Fruit fly (Drosophila melanogaster) whole organism, embryonic: ENCODE data around the gene vito.
A peak's percentile ranks its signal among the peaks of the same experiment; 100 is the strongest.

Experiments used
- Aef1 ChIP-seq: fragments of 200-800 bp; sonication (Bioruptor generic); IDR thresholded peaks from 3 replicates; pipeline ENCODE4 v1.3.6; 2022; ENCODE audit warnings: missing biosample characterization, missing genetic modification characterization
- Antp ChIP-seq: fragments of 200-800 bp; sonication (Bioruptor generic); optimal IDR thresholded peaks from 3 replicates; lab custom pipeline; 2016; ENCODE audit warnings: missing biosample characterization, missing genetic modification characterization
- Atf3 ChIP-seq: fragments of 200-800 bp; sonication (Bioruptor generic); optimal IDR thresholded peaks from 3 replicates; lab custom pipeline; 2016; ENCODE audit warnings: missing biosample characterization, missing genetic modification characterization
- CG11560 ChIP-seq: fragments of 200-800 bp; sonication (Bioruptor generic); IDR thresholded peaks from 3 replicates; pipeline ENCODE4 v1.3.6; 2022; ENCODE audit warnings: missing biosample characterization, missing genetic modification characterization
- CG12769 ChIP-seq: fragments of 200-800 bp; sonication (Bioruptor generic); optimal IDR thresholded peaks from 2 replicates; lab custom pipeline; 2019; ENCODE audit warnings: missing biosample characterization, mild to moderate bottlenecking, missing genetic modification characterization, moderate library complexity
- CG12942 ChIP-seq: fragments of 200-800 bp; sonication (Bioruptor generic); optimal IDR thresholded peaks from 3 replicates; lab custom pipeline; 2016; ENCODE audit warnings: missing biosample characterization, missing genetic modification characterization
- CG13123 ChIP-seq: fragments of 200-800 bp; sonication (Bioruptor generic); optimal IDR thresholded peaks from 2 replicates; lab custom pipeline; 2016; ENCODE audit warnings: missing biosample characterization, missing genetic modification characterization
- CG13296 ChIP-seq: fragments of 200-800 bp; sonication (Bioruptor generic); optimal IDR thresholded peaks from 3 replicates; lab custom pipeline; 2018; ENCODE audit warnings: missing biosample characterization, mild to moderate bottlenecking, missing genetic modification characterization
- CG14965 ChIP-seq: fragments of 200-800 bp; sonication (Bioruptor generic); optimal IDR thresholded peaks from 2 replicates; lab custom pipeline; 2016; ENCODE audit warnings: missing biosample characterization, missing genetic modification characterization, borderline replicate concordance
- CG15479 ChIP-seq: fragments of 200-800 bp; sonication (Bioruptor generic); optimal IDR thresholded peaks from 3 replicates; lab custom pipeline; 2019; ENCODE audit warnings: missing biosample characterization, mild to moderate bottlenecking, missing genetic modification characterization, moderate library complexity
- CG17361 ChIP-seq: fragments of 200-800 bp; sonication (Bioruptor generic); IDR thresholded peaks from 3 replicates; pipeline ENCODE4 v1.3.6; 2022; ENCODE audit warnings: missing biosample characterization, missing genetic modification characterization
- CG17385 ChIP-seq: fragments of 200-800 bp; sonication (Bioruptor generic); optimal IDR thresholded peaks from 3 replicates; lab custom pipeline; 2018; ENCODE audit warnings: missing biosample characterization, mild to moderate bottlenecking, missing genetic modification characterization
- CG17612 ChIP-seq: fragments of 200-800 bp; sonication (Bioruptor generic); IDR thresholded peaks from 2 replicates; pipeline ENCODE4 v1.3.6; 2022; ENCODE audit warnings: missing biosample characterization, missing genetic modification characterization
- CG1792 ChIP-seq: fragments of 200-800 bp; sonication (Bioruptor generic); optimal IDR thresholded peaks from 2 replicates; lab custom pipeline; 2016; ENCODE audit warnings: missing biosample characterization, missing genetic modification characterization
- CG18599 ChIP-seq: fragments of 200-800 bp; sonication (Bioruptor generic); optimal IDR thresholded peaks from 3 replicates; lab custom pipeline; 2017; ENCODE audit warnings: missing biosample characterization, missing genetic modification characterization, mild to moderate bottlenecking, moderate library complexity, missing genetic modification reagents
- CG2202 ChIP-seq: fragments of 200-800 bp; sonication (Bioruptor generic); optimal IDR thresholded peaks from 2 replicates; lab custom pipeline; 2018; ENCODE audit warnings: missing biosample characterization, mild to moderate bottlenecking, missing genetic modification characterization
- CG3065 ChIP-seq: fragments of 200-800 bp; sonication (Bioruptor generic); optimal IDR thresholded peaks from 2 replicates; lab custom pipeline; 2016; ENCODE audit warnings: missing biosample characterization, missing genetic modification characterization
- CG31388 ChIP-seq: fragments of 200-800 bp; sonication (Bioruptor generic); optimal IDR thresholded peaks from 2 replicates; lab custom pipeline; 2016; ENCODE audit warnings: missing biosample characterization, missing genetic modification characterization
- CG3281 ChIP-seq: fragments of 200-800 bp; sonication (Bioruptor generic); optimal IDR thresholded peaks from 3 replicates; lab custom pipeline; 2017; ENCODE audit warnings: missing biosample characterization, mild to moderate bottlenecking, missing genetic modification characterization
- CG3838 ChIP-seq: fragments of 200-800 bp; sonication (Bioruptor generic); optimal IDR thresholded peaks from 3 replicates; lab custom pipeline; 2016; ENCODE audit warnings: missing biosample characterization, missing genetic modification characterization
- CG4404 ChIP-seq: fragments of 200-800 bp; sonication (Bioruptor generic); IDR thresholded peaks from 2 replicates; pipeline ENCODE4 v1.3.6; 2022; ENCODE audit warnings: missing biosample characterization, missing genetic modification characterization
- CG4854 ChIP-seq: fragments of 200-800 bp; sonication (Bioruptor generic); optimal IDR thresholded peaks from 2 replicates; lab custom pipeline; 2016; ENCODE audit warnings: missing biosample characterization, missing genetic modification characterization, inconsistent platforms
- CG7357 ChIP-seq: fragments of 200-800 bp; sonication (Bioruptor generic); IDR thresholded peaks from 3 replicates; pipeline ENCODE4 v1.3.6; 2022; ENCODE audit warnings: missing biosample characterization, missing genetic modification characterization
- CTCF ChIP-seq: fragments of 200-800 bp; sonication (Bioruptor generic); optimal IDR thresholded peaks from 2 replicates; lab custom pipeline; 2017; ENCODE audit warnings: missing biosample characterization, mild to moderate bottlenecking, missing genetic modification characterization, moderate library complexity
- D ChIP-seq, 2 experiments: fragments of 200-800 bp in 1 of 2; fragments of >200 bp in 1 of 2; sonication (Bioruptor generic) in 1 of 2; optimal IDR thresholded peaks; 2 replicates in 1 of 2; 3 replicates in 1 of 2; lab custom pipeline; 2017; ENCODE audit warnings: mild to moderate bottlenecking in 1 of 2, missing biosample characterization in 1 of 2, missing genetic modification characterization in 1 of 2, missing genetic modification reagents in 1 of 2
- D19A ChIP-seq: fragments of 200-800 bp; optimal IDR thresholded peaks from 3 replicates; lab custom pipeline; 2019; ENCODE audit warnings: missing biosample characterization, mild to moderate bottlenecking, missing genetic modification characterization, moderate library complexity
- Deaf1 ChIP-seq: fragments of 200-800 bp; optimal IDR thresholded peaks from 3 replicates; lab custom pipeline; 2019; ENCODE audit warnings: missing biosample characterization, mild to moderate bottlenecking, missing genetic modification characterization, moderate library complexity
- Dfd ChIP-seq, 2 experiments: fragments of >200 bp; optimal IDR thresholded peaks; 2 replicates each; lab custom pipeline; 2017; ENCODE audit warnings: missing biosample characterization in 2 of 2, missing genetic modification characterization in 2 of 2
- ERR ChIP-seq: fragments of 200-800 bp; sonication (Bioruptor generic); optimal IDR thresholded peaks from 2 replicates; lab custom pipeline; 2016; ENCODE audit warnings: missing biosample characterization, missing genetic modification characterization
- Elba2 ChIP-seq: fragments of 200-800 bp; sonication (Bioruptor generic); optimal IDR thresholded peaks from 3 replicates; lab custom pipeline; 2016; ENCODE audit warnings: missing biosample characterization, missing genetic modification characterization
- Hr51 ChIP-seq, 2 experiments: fragments of 200-800 bp; sonication (Bioruptor generic); optimal IDR thresholded peaks; 2 replicates in 1 of 2; 3 replicates in 1 of 2; lab custom pipeline; 2016 to 2018; ENCODE audit warnings: missing biosample characterization in 2 of 2, missing genetic modification characterization in 2 of 2, mild to moderate bottlenecking in 1 of 2, moderate library complexity in 1 of 2
- NC2α ChIP-seq: fragments of 200-800 bp; sonication (Bioruptor generic); optimal IDR thresholded peaks from 2 replicates; lab custom pipeline; 2016; ENCODE audit warnings: missing biosample characterization, missing genetic modification characterization
- Neu2 ChIP-seq: fragments of 200-800 bp; sonication (Bioruptor generic); optimal IDR thresholded peaks from 3 replicates; lab custom pipeline; 2016; ENCODE audit warnings: missing biosample characterization, missing genetic modification characterization, borderline replicate concordance
- Optix ChIP-seq: fragments of 200-800 bp; sonication (Bioruptor generic); IDR thresholded peaks from 3 replicates; pipeline ENCODE4 v1.3.6; 2022; ENCODE audit warnings: missing biosample characterization, missing genetic modification characterization
- Stat92E ChIP-seq, 3 experiments: fragments of >200 bp in 2 of 3; fragments of 200-800 bp in 1 of 3; sonication (Bioruptor generic) in 1 of 3; optimal IDR thresholded peaks; 2 replicates each; lab custom pipeline; 2017 to 2019; ENCODE audit warnings: missing biosample characterization in 3 of 3, missing genetic modification characterization in 3 of 3, mild to moderate bottlenecking in 1 of 3, moderate library complexity in 1 of 3
- Vsx1 ChIP-seq: fragments of 200-800 bp; sonication (Bioruptor generic); optimal IDR thresholded peaks from 2 replicates; lab custom pipeline; 2017; ENCODE audit warnings: missing biosample characterization, mild to moderate bottlenecking, missing genetic modification characterization, missing genetic modification reagents
- cad ChIP-seq: fragments of >200 bp; optimal IDR thresholded peaks from 2 replicates; lab custom pipeline; 2017; ENCODE audit warnings: missing biosample characterization, missing genetic modification characterization
- dysf ChIP-seq: fragments of 200-800 bp; sonication (Bioruptor generic); IDR thresholded peaks from 3 replicates; pipeline ENCODE4 v1.3.6; 2022; ENCODE audit warnings: missing biosample characterization, missing genetic modification characterization
- gem ChIP-seq: fragments of 200-800 bp; sonication (Bioruptor generic); optimal IDR thresholded peaks from 2 replicates; lab custom pipeline; 2019; ENCODE audit warnings: missing biosample characterization, mild to moderate bottlenecking, missing genetic modification characterization, moderate library complexity
- gsb-n ChIP-seq: fragments of 200-800 bp; sonication (Bioruptor generic); optimal IDR thresholded peaks from 3 replicates; lab custom pipeline; 2018; ENCODE audit warnings: missing biosample characterization, mild to moderate bottlenecking, missing genetic modification characterization
- hb ChIP-seq: fragments of 200-800 bp; sonication (Bioruptor generic); IDR thresholded peaks from 3 replicates; pipeline ENCODE4 v1.3.6; 2022; ENCODE audit warnings: missing biosample characterization, missing genetic modification characterization; ENCODE audit not compliant: partially characterized antibody
- ken ChIP-seq: fragments of 200-800 bp; sonication (Bioruptor generic); IDR thresholded peaks from 3 replicates; pipeline ENCODE4 v1.3.6; 2022; ENCODE audit warnings: missing biosample characterization, missing genetic modification characterization
- nerfin-2 ChIP-seq: fragments of 200-800 bp; sonication (Bioruptor generic); IDR thresholded peaks from 2 replicates; pipeline ENCODE4 v1.3.6; 2022; ENCODE audit warnings: missing biosample characterization, missing genetic modification characterization; ENCODE audit not compliant: partially characterized antibody
- odd ChIP-seq: fragments of 200-800 bp; sonication (Bioruptor generic); optimal IDR thresholded peaks from 2 replicates; lab custom pipeline; 2017; ENCODE audit warnings: missing biosample characterization, mild to moderate bottlenecking, missing genetic modification characterization
- pita ChIP-seq: fragments of 200-800 bp; sonication (Bioruptor generic); optimal IDR thresholded peaks from 2 replicates; lab custom pipeline; 2017; ENCODE audit warnings: missing biosample characterization, mild to moderate bottlenecking, missing genetic modification characterization
- psq ChIP-seq: fragments of 200-800 bp; sonication (Bioruptor generic); optimal IDR thresholded peaks from 2 replicates; lab custom pipeline; 2017; ENCODE audit warnings: missing biosample characterization, missing genetic modification characterization
- run ChIP-seq: fragments of 200-800 bp; sonication (Bioruptor generic); optimal IDR thresholded peaks from 3 replicates; lab custom pipeline; 2018; ENCODE audit warnings: missing biosample characterization, mild to moderate bottlenecking, missing genetic modification characterization
- sob ChIP-seq: fragments of 200-800 bp; sonication (Bioruptor generic); IDR thresholded peaks from 2 replicates; pipeline ENCODE4 v1.3.6; 2022; ENCODE audit warnings: missing biosample characterization, missing genetic modification characterization
- ssp ChIP-seq: fragments of 200-800 bp; sonication (Bioruptor generic); IDR thresholded peaks from 2 replicates; pipeline ENCODE4 v1.3.6; 2022; ENCODE audit warnings: missing biosample characterization, missing genetic modification characterization
- wdn ChIP-seq: fragments of 200-800 bp; sonication (Bioruptor generic); IDR thresholded peaks from 2 replicates; pipeline ENCODE4 v1.3.6; 2022; ENCODE audit warnings: missing biosample characterization, missing genetic modification characterization

vito gene

DNA sequence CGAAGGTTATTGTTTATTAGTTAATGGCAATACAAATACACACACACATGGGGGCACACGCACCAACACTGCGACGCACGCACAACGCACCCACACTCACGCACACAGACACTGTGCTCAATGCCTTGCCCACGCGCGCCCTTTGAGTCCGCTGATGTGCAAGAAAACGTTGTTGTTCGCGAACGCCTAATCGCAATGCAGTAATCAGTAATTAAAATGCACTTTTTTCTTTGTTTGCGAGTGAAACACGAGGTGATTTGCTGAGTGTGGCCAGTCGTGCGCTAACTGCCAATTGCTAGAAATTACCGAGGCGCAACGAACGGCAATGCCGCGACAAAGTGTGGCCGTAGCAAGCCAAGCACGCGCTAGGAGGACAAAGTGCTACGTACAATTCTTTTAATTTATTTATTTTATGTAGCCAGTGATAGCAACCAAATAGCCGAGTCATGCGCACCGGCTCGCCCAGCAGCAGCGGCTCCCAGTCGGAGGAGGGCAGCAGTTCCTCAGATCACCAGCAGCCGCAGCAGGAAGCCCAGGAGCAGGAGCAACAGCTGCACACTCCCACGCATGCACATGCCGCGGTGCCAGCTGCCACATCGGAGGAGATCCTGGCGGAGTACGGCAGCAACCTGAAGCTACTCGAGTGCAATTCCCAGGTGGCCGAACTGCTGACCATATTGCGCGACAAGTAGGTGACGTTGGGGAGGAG lies 33.7 kb upstream of the vito start, which contains the start of the genes S6k and kri (continued):
- no peak for TF ChIP-seq run
- TF ChIP-seq pita = no peak
- TF ChIP-seq CG11560 (tag; lab: Robert Waterston, UW) = 0 out of 3 replicates have a peak, but pooled peaks have one; percentile 14
- no peak for TF ChIP-seq CG4854 (GFP tag; lab: Kevin White, UChicago)
- TF ChIP-seq CG3065 (GFP tag; lab: Kevin White, UChicago) = no peak
- TF ChIP-seq CG13123 (GFP tag; lab: Kevin White, UChicago) = no peak
- no peak for TF ChIP-seq D19A (tag; lab: Kevin White, UChicago)
- peak; percentile 28 for TF ChIP-seq CG17385 (GFP tag; lab: Kevin White, UChicago)
- TF ChIP-seq wdn = no peak
- TF ChIP-seq CG18599 = peak; percentile 16
- no peak for TF ChIP-seq ssp (GFP tag; lab: Robert Waterston, UW)
- TF ChIP-seq gsb-n (tag; lab: Kevin White, UChicago) = no peak
- no peak for TF ChIP-seq dysf (GFP tag; lab: Robert Waterston, UW)
- no peak for TF ChIP-seq ERR (GFP tag; lab: Kevin White, UChicago)
- no peak for TF ChIP-seq CTCF
- TF ChIP-seq CG12769 (tag; lab: Kevin White, UChicago) = peak; percentile 68
- no peak for TF ChIP-seq Neu2 (GFP tag; lab: Kevin White, UChicago)
- TF ChIP-seq odd (GFP tag; lab: Kevin White, UChicago) = peak; percentile 26
- TF ChIP-seq NC2α (GFP tag; lab: Kevin White, UChicago) = peak; percentile 7
- no peak for TF ChIP-seq cad (GFP tag; lab: Kevin White, UChicago)
- peak; percentile 42 for TF ChIP-seq Vsx1 (GFP tag; lab: Kevin White, UChicago)
- TF ChIP-seq hb = no peak
- TF ChIP-seq CG17612 (GFP tag; lab: Robert Waterston, UW) = no peak
- no peak for TF ChIP-seq CG4404
- TF ChIP-seq CG3838 (GFP tag; lab: Kevin White, UChicago) = no peak
- TF ChIP-seq CG14965 = no peak
- TF ChIP-seq Dfd (GFP tag; optimal IDR thresholded peaks at IDR 0.05; lab: Kevin White, UChicago) = no peak
- TF ChIP-seq Elba2 (GFP tag; lab: Kevin White, UChicago) = no peak
- TF ChIP-seq CG31388 (GFP tag; lab: Kevin White, UChicago) = no peak
- no peak for TF ChIP-seq Hr51 (GFP tag; optimal IDR thresholded peaks at IDR 0.05; lab: Kevin White, UChicago)
- no peak for TF ChIP-seq ken (GFP tag; lab: Robert Waterston, UW)
- no peak for TF ChIP-seq psq (GFP tag; lab: Kevin White, UChicago)
- TF ChIP-seq CG17361 (GFP tag; lab: Robert Waterston, UW) = 0 out of 3 replicates have a peak, but pooled peaks have one; percentile 27
- no peak for TF ChIP-seq D (optimal IDR thresholded peaks at IDR 0.05; lab: Kevin White, UChicago)
- no peak for TF ChIP-seq D (GFP tag; optimal IDR thresholded peaks at IDR 0.05; lab: Kevin White, UChicago)
- no peak for TF ChIP-seq CG12942 (GFP tag; lab: Kevin White, UChicago)
- no peak for TF ChIP-seq Optix (GFP tag; lab: Robert Waterston, UW)
- no peak for TF ChIP-seq CG15479 (GFP tag; lab: Kevin White, UChicago)
- TF ChIP-seq nerfin-2 = 0 out of 2 replicates have a peak, but pooled peaks have one; percentile 10
- TF ChIP-seq CG1792 (GFP tag; lab: Kevin White, UChicago) = no peak
- TF ChIP-seq CG7357 = no peak
- peak; percentile 82 for TF ChIP-seq Deaf1 (tag; lab: Kevin White, UChicago)
- no peak for TF ChIP-seq Stat92E (GFP tag; optimal IDR thresholded peaks at IDR 0.05; lab: Kevin White, UChicago)
- peak; percentile 14 for TF ChIP-seq CG13296 (GFP tag; lab: Kevin White, UChicago)
- no peak for TF ChIP-seq sob (GFP tag; lab: Robert Waterston, UW)
- TF ChIP-seq Antp = no peak
- no peak for TF ChIP-seq gem
- TF ChIP-seq CG3281 (GFP tag; lab: Kevin White, UChicago) = no peak
- TF ChIP-seq Atf3 = no peak
- no peak for TF ChIP-seq CG2202 (tag; lab: Kevin White, UChicago)
- TF ChIP-seq Aef1 (GFP tag; lab: Robert Waterston, UW) = no peak
